Worm (Caenorhabditis elegans) whole organism, L4/young adult: ENCODE data around the gene cpr-4.
"Not testable (repeated sequence)": the region's sequence is repeated elsewhere in the genome, so short reads cannot be mapped to it uniquely, and the experiment has no call there.

Experiments
- W03F9.2 ChIP-seq: fragments of 150-350 bp; optimal IDR thresholded peaks from 2 replicates; lab custom pipeline; 2014; ENCODE audit warnings: missing biosample characterization, missing genetic modification characterization
- dao-5 ChIP-seq: sonication (generic microtip); optimal IDR thresholded peaks from 2 replicates; lab custom pipeline; 2016; ENCODE audit warnings: missing genotype, missing genetic modification characterization, moderate library complexity, missing compliant biosample characterization
- him-1 ChIP-seq: sonication (generic microtip); optimal IDR thresholded peaks from 2 replicates; lab custom pipeline; 2016; ENCODE audit warnings: missing genotype, missing genetic modification reagents, missing genetic modification characterization, missing compliant biosample characterization

cpr-4 gene

ce11 chrV:6614152-6614734, at the start of gene cpr-4:
Gene cpr-4, plus strand, starts transcription at chrV:6614674.
- TF ChIP-seq W03F9.2 (tag; lab: Kevin White, UChicago) (no peak), him-1 (tag; lab: Kevin White, UChicago) (no peak), dao-5 (no peak)

ce11 chrV:6565851-6566386, 48.6 kb upstream of the cpr-4 start, which contains the start of gene K04A8.1:
Gene K04A8.1, plus strand, starts transcription at chrV:6566336.
- TF ChIP-seq W03F9.2 (tag; lab: Kevin White, UChicago) (no peak), him-1 (tag; lab: Kevin White, UChicago) (no peak), dao-5 (no peak)

ce11 chrV:6575406-6576130, 38.9 kb upstream of the cpr-4 start, which contains the start of gene fut-2:
Gene fut-2, minus strand, starts transcription at chrV:6575890.
- TF ChIP-seq dao-5, result no peak
- no peak for TF ChIP-seq W03F9.2 (tag; lab: Kevin White, UChicago)
- no peak for TF ChIP-seq him-1 (tag; lab: Kevin White, UChicago)

ce11 chrV:6576567-6576966, 37.9 kb upstream of the cpr-4 start, which contains the start of gene EGAP9.4:
Gene EGAP9.4, plus strand, starts transcription at chrV:6576867.
- TF ChIP-seq dao-5 (no peak), W03F9.2 (tag; lab: Kevin White, UChicago) (no peak), him-1 (tag; lab: Kevin White, UChicago) (no peak)

- no peak for TF ChIP-seq W03F9.2 (tag; lab: Kevin White, UChicago)
- TF ChIP-seq dao-5, result no peak
- no peak for TF ChIP-seq him-1 (tag; lab: Kevin White, UChicago)
Observed at ce11 chrV:6579992-6580391, 34.5 kb upstream of the cpr-4 start, which contains the start of gene EGAP9.3. Gene EGAP9.3, minus strand, starts transcription at chrV:6580122.

- TF ChIP-seq W03F9.2 (tag; lab: Kevin White, UChicago); him-1 (tag; lab: Kevin White, UChicago); dao-5: not testable (repeated sequence)
Observed at ce11 chrV:6581762-6582161, 32.7 kb upstream of the cpr-4 start, which contains the start of gene ZK1055.4. Gene ZK1055.4, plus strand, starts transcription at chrV:6582062.

- TF ChIP-seq W03F9.2 (tag; lab: Kevin White, UChicago) (no peak), him-1 (tag; lab: Kevin White, UChicago) (no peak), dao-5 (no peak)
Observed at ce11 chrV:6590283-6590682, 24.2 kb upstream of the cpr-4 start, which contains the start of gene ZK1055.2. Gene ZK1055.2, plus strand, starts transcription at chrV:6590583.

- TF ChIP-seq dao-5 (no peak), W03F9.2 (tag; lab: Kevin White, UChicago) (no peak), him-1 (tag; lab: Kevin White, UChicago) (no peak)
Observed at ce11 chrV:6593700-6594244, 20.7 kb upstream of the cpr-4 start, which contains the start of gene hcp-1. Gene hcp-1, plus strand, starts transcription at chrV:6594194.

- TF ChIP-seq dao-5, result no peak
- TF ChIP-seq W03F9.2 (tag; lab: Kevin White, UChicago), result no peak
- TF ChIP-seq him-1 (tag; lab: Kevin White, UChicago), result no peak
Observed at ce11 chrV:6602556-6603062, 11.9 kb upstream of the cpr-4 start, which contains the start of gene ZK1055.6. Gene ZK1055.6, minus strand, starts transcription at chrV:6602606.

ce11 chrV:6605275-6605674, 9.2 kb upstream of the cpr-4 start, which contains the start of gene ZK1055.7:
Gene ZK1055.7, minus strand, starts transcription at chrV:6605375.
- TF ChIP-seq him-1 (tag; lab: Kevin White, UChicago), result no peak

ce11 chrV:6606197-6606596, 8.3 kb upstream of the cpr-4 start:
- peak; percentile 40 for TF ChIP-seq W03F9.2 (tag; lab: Kevin White, UChicago)
- no peak for TF ChIP-seq him-1 (tag; lab: Kevin White, UChicago)

- no peak for TF ChIP-seq W03F9.2 (tag; lab: Kevin White, UChicago)
- no peak for TF ChIP-seq him-1 (tag; lab: Kevin White, UChicago)
- TF ChIP-seq dao-5, result no peak
Observed at ce11 chrV:6611058-6611457, 3.4 kb upstream of the cpr-4 start, which contains the start of gene gon-14. Gene gon-14, minus strand, starts transcription at chrV:6611158.

ce11 chrV:6611504-6611903, 3.0 kb upstream of the cpr-4 start:
- TF ChIP-seq dao-5 (no peak), W03F9.2 (tag; lab: Kevin White, UChicago) (peak; percentile 50)
